Worm (Caenorhabditis elegans) whole organism, L1 larva: ENCODE results near the gene npr-43.

Source experiments
- C04F5.9 ChIP-seq: sonication (generic microtip); optimal IDR thresholded peaks from 2 replicates; lab custom pipeline; 2016; ENCODE audit warnings: missing genetic modification characterization, missing compliant biosample characterization
- C16A3.4 ChIP-seq: fragments of 150-350 bp; optimal IDR thresholded peaks from 2 replicates; lab custom pipeline; 2014; ENCODE audit warnings: missing biosample characterization, missing genetic modification characterization
- C34B4.2 ChIP-seq: sonication (generic microtip); optimal IDR thresholded peaks from 2 replicates; lab custom pipeline; 2017; ENCODE audit warnings: mild to moderate bottlenecking, missing genetic modification characterization, missing compliant biosample characterization
- F16B12.6 ChIP-seq: fragments of 150-350 bp; optimal IDR thresholded peaks from 2 replicates; lab custom pipeline; 2014; ENCODE audit warnings: missing biosample characterization, missing genetic modification characterization
- Y116A8C.19 ChIP-seq: sonication (generic microtip); optimal IDR thresholded peaks from 2 replicates; lab custom pipeline; 2016; ENCODE audit warnings: missing compliant biosample characterization, missing genetic modification characterization, borderline replicate concordance
- aha-1 ChIP-seq: fragments of 150-350 bp; optimal IDR thresholded peaks from 2 replicates; lab custom pipeline; 2014; ENCODE audit warnings: missing biosample characterization, missing genetic modification characterization
- alr-1 ChIP-seq: fragments of 200-800 bp; sonication (Bioruptor generic); optimal IDR thresholded peaks from 2 replicates; lab custom pipeline; 2018; ENCODE audit warnings: borderline replicate concordance, mild to moderate bottlenecking, missing genetic modification characterization, missing compliant biosample characterization
- ama-1 ChIP-seq: fragments of 150-350 bp; optimal IDR thresholded peaks from 2 replicates; lab custom pipeline; 2014
- ceh-82 ChIP-seq, 3 experiments: fragments of 150-350 bp in 1 of 3; sonication (generic microtip) in 2 of 3; optimal IDR thresholded peaks; 2 replicates each; lab custom pipeline; 2014 to 2017; ENCODE audit warnings: missing biosample characterization in 3 of 3, missing genetic modification characterization in 3 of 3
- ceh-88 ChIP-seq: fragments of 200-800 bp; sonication (Bioruptor generic); IDR thresholded peaks from 2 replicates; pipeline ENCODE4 v1.3.6; 2022; ENCODE audit warnings: missing genetic modification characterization, missing compliant biosample characterization
- dpl-1 ChIP-seq, 3 experiments: fragments of 150-350 bp in 2 of 3; sonication (generic microtip) in 1 of 3; optimal IDR thresholded peaks; 2 replicates each; lab custom pipeline; 2014 to 2017; ENCODE audit warnings: missing biosample characterization in 3 of 3, missing genetic modification characterization in 3 of 3, missing genetic modification reagents in 3 of 3
- efl-1 ChIP-seq, 4 experiments: fragments of 150-350 bp; optimal IDR thresholded peaks in 3 of 4; peaks in 1 of 4; 1 replicate in 1 of 4; 2 replicates in 3 of 4; lab custom pipeline; 2014; ENCODE audit warnings: missing biosample characterization in 2 of 4, missing genetic modification characterization in 2 of 4, missing genetic modification reagents in 2 of 4
- egl-13 ChIP-seq: sonication (generic microtip); optimal IDR thresholded peaks from 2 replicates; lab custom pipeline; 2016; ENCODE audit warnings: missing genotype, missing genetic modification reagents, missing genetic modification characterization, missing compliant biosample characterization
- elt-2 ChIP-seq: sonication (generic microtip); optimal IDR thresholded peaks from 2 replicates; lab custom pipeline; 2016; ENCODE audit warnings: missing genetic modification characterization, mild to moderate bottlenecking, inconsistent platforms, missing compliant biosample characterization, missing genetic modification reagents
- elt-3 ChIP-seq, 6 experiments: fragments of 150-350 bp in 1 of 6; sonication (generic microtip); optimal IDR thresholded peaks; 2 replicates each; lab custom pipeline; 2017 to 2018; ENCODE audit warnings: missing biosample characterization in 6 of 6, missing genetic modification characterization in 6 of 6, inconsistent platforms in 1 of 6
- ets-5 ChIP-seq: fragments of 200-800 bp; sonication (Bioruptor generic); IDR thresholded peaks from 2 replicates; pipeline ENCODE4 v1.3.6; 2022; ENCODE audit warnings: missing genetic modification characterization, missing compliant biosample characterization
- fkh-10 ChIP-seq: sonication (generic microtip); optimal IDR thresholded peaks from 2 replicates; lab custom pipeline; 2017; ENCODE audit warnings: missing biosample characterization, missing genetic modification reagents, missing genetic modification characterization
- fkh-4 ChIP-seq: sonication (generic microtip); optimal IDR thresholded peaks from 2 replicates; lab custom pipeline; 2016; ENCODE audit warnings: missing compliant biosample characterization, missing genetic modification characterization, borderline replicate concordance
- fkh-8 ChIP-seq: sonication (generic microtip); optimal IDR thresholded peaks from 2 replicates; lab custom pipeline; 2016; ENCODE audit warnings: mild to moderate bottlenecking, missing genetic modification characterization, missing compliant biosample characterization
- fos-1 ChIP-seq: fragments of 150-350 bp; optimal IDR thresholded peaks from 2 replicates; lab custom pipeline; 2014; ENCODE audit warnings: missing biosample characterization, missing genetic modification characterization
- hlh-17 ChIP-seq: fragments of 200-800 bp; sonication (Bioruptor generic); optimal IDR thresholded peaks from 2 replicates; lab custom pipeline; 2018; ENCODE audit warnings: missing genetic modification characterization, mild to moderate bottlenecking, missing compliant biosample characterization, moderate library complexity, borderline replicate concordance
- hlh-4 ChIP-seq: sonication (generic microtip); optimal IDR thresholded peaks from 2 replicates; lab custom pipeline; 2016; ENCODE audit warnings: mild to moderate bottlenecking, missing genetic modification characterization, missing compliant biosample characterization
- isw-1 ChIP-seq: fragments of 200-800 bp; sonication (Bioruptor generic); IDR thresholded peaks from 2 replicates; pipeline ENCODE4 v1.3.6; 2022; ENCODE audit warnings: missing genetic modification characterization, missing compliant biosample characterization
- jun-1 ChIP-seq: fragments of 150-350 bp; optimal IDR thresholded peaks from 2 replicates; lab custom pipeline; 2014; ENCODE audit warnings: missing biosample characterization, missing genetic modification reagents, missing genetic modification characterization
- lin-15B ChIP-seq: fragments of 150-350 bp; sonication (generic microtip); optimal IDR thresholded peaks from 3 replicates; lab custom pipeline; 2014; ENCODE audit warnings: missing biosample characterization, missing genetic modification characterization
- lsy-2 ChIP-seq, 2 experiments: fragments of 150-350 bp; optimal IDR thresholded peaks; 2 replicates each; lab custom pipeline; 2014; ENCODE audit warnings: missing biosample characterization in 2 of 2, missing genetic modification characterization in 2 of 2
- mab-9 ChIP-seq: fragments of 200-800 bp; sonication (Bioruptor generic); IDR thresholded peaks from 2 replicates; pipeline ENCODE4 v1.3.6; 2022; ENCODE audit warnings: missing genetic modification reagents, missing genetic modification characterization, missing compliant biosample characterization
- mdl-1 ChIP-seq, 2 experiments: fragments of 150-350 bp; optimal IDR thresholded peaks; 2 replicates each; lab custom pipeline; 2014 to 2017; ENCODE audit warnings: missing biosample characterization in 2 of 2, missing genetic modification characterization in 2 of 2, inconsistent platforms in 1 of 2
- mep-1 ChIP-seq: fragments of 150-350 bp; optimal IDR thresholded peaks from 2 replicates; lab custom pipeline; 2014; ENCODE audit warnings: missing biosample characterization, missing genetic modification characterization
- nhr-12 ChIP-seq: sonication (generic microtip); optimal IDR thresholded peaks from 2 replicates; lab custom pipeline; 2017; ENCODE audit warnings: missing biosample characterization, missing genetic modification characterization
- nhr-19 ChIP-seq: fragments of 200-800 bp; sonication (Bioruptor generic); conservative IDR thresholded peaks from 2 replicates; pipeline ENCODE4 v1.3.6; 2022; ENCODE audit warnings: missing genetic modification characterization, missing compliant biosample characterization
- nhr-20 ChIP-seq: sonication (generic microtip); optimal IDR thresholded peaks from 2 replicates; lab custom pipeline; 2016; ENCODE audit warnings: mild to moderate bottlenecking, missing genetic modification characterization, missing compliant biosample characterization
- nhr-28 ChIP-seq: fragments of 150-350 bp; optimal IDR thresholded peaks from 2 replicates; lab custom pipeline; 2014; ENCODE audit warnings: missing biosample characterization, missing genetic modification characterization
- nhr-77 ChIP-seq: fragments of 150-350 bp; optimal IDR thresholded peaks from 2 replicates; lab custom pipeline; 2014; ENCODE audit warnings: missing biosample characterization, missing genetic modification characterization
- nhr-85 ChIP-seq: sonication (generic microtip); peaks from one replicate; lab custom pipeline; 2016; ENCODE audit warnings: missing genetic modification characterization, inconsistent platforms, missing compliant biosample characterization
- nhr-90 ChIP-seq: sonication (generic microtip); optimal IDR thresholded peaks from 2 replicates; lab custom pipeline; 2016; ENCODE audit warnings: mild to moderate bottlenecking, missing genetic modification characterization, missing compliant biosample characterization; ENCODE audit not compliant: poor library complexity
- pag-3 ChIP-seq: sonication (generic microtip); optimal IDR thresholded peaks from 2 replicates; lab custom pipeline; 2017; ENCODE audit warnings: missing genetic modification characterization, mild to moderate bottlenecking, missing compliant biosample characterization, antibody characterized with exemption, borderline replicate concordance; ENCODE audit not compliant: insufficient read depth
- pqm-1 ChIP-seq: sonication (generic microtip); optimal IDR thresholded peaks from 3 replicates; lab custom pipeline; 2017; ENCODE audit warnings: missing biosample characterization, missing genetic modification characterization
- rnt-1 ChIP-seq: sonication (generic microtip); optimal IDR thresholded peaks from 2 replicates; lab custom pipeline; 2016; ENCODE audit warnings: mild to moderate bottlenecking, missing genetic modification characterization, moderate library complexity, missing compliant biosample characterization
- snpc-4 ChIP-seq: fragments of 150-350 bp; optimal IDR thresholded peaks from 2 replicates; lab custom pipeline; 2014; ENCODE audit warnings: missing biosample characterization, missing genetic modification characterization
- snu-23 ChIP-seq: sonication (generic microtip); optimal IDR thresholded peaks from 2 replicates; lab custom pipeline; 2016; ENCODE audit warnings: missing genetic modification characterization, missing compliant biosample characterization
- sox-4 ChIP-seq: sonication (generic microtip); optimal IDR thresholded peaks from 2 replicates; lab custom pipeline; 2016; ENCODE audit warnings: missing genetic modification characterization, missing compliant biosample characterization
- sup-37 ChIP-seq: fragments of 200-800 bp; sonication (Bioruptor generic); optimal IDR thresholded peaks from 2 replicates; lab custom pipeline; 2018; ENCODE audit warnings: mild to moderate bottlenecking, missing genetic modification characterization, missing compliant biosample characterization
- swsn-7 ChIP-seq: sonication (generic microtip); optimal IDR thresholded peaks from 2 replicates; lab custom pipeline; 2016; ENCODE audit warnings: missing genetic modification characterization, missing compliant biosample characterization
- tbx-2 ChIP-seq: sonication (generic microtip); optimal IDR thresholded peaks from 2 replicates; lab custom pipeline; 2016; ENCODE audit warnings: missing genetic modification characterization, missing compliant biosample characterization
- tlp-1 ChIP-seq: fragments of 150-350 bp; optimal IDR thresholded peaks from 2 replicates; lab custom pipeline; 2014; ENCODE audit warnings: missing biosample characterization, missing genetic modification characterization
- unc-130 ChIP-seq: fragments of 150-350 bp; optimal IDR thresholded peaks from 2 replicates; lab custom pipeline; 2017; ENCODE audit warnings: missing biosample characterization, missing genetic modification characterization, inconsistent platforms
- unc-30 ChIP-seq: sonication (generic microtip); optimal IDR thresholded peaks from 2 replicates; lab custom pipeline; 2017; ENCODE audit warnings: missing biosample characterization, missing genetic modification characterization
- unc-98 ChIP-seq: fragments of 200-800 bp; sonication (Bioruptor generic); IDR thresholded peaks from 2 replicates; pipeline ENCODE4 v1.3.6; 2022; ENCODE audit warnings: missing genetic modification characterization, missing compliant biosample characterization
- vab-15 ChIP-seq: sonication (generic microtip); optimal IDR thresholded peaks from 2 replicates; lab custom pipeline; 2017; ENCODE audit warnings: missing genotype, mild to moderate bottlenecking, missing genetic modification characterization, missing compliant biosample characterization
- xbp-1 ChIP-seq: sonication (generic microtip); optimal IDR thresholded peaks from 2 replicates; lab custom pipeline; 2016; ENCODE audit warnings: missing genetic modification characterization, missing compliant biosample characterization
- zag-1 ChIP-seq: fragments of 150-350 bp; optimal IDR thresholded peaks from 2 replicates; lab custom pipeline; 2014; ENCODE audit warnings: missing biosample characterization, missing genetic modification characterization
- ztf-11 ChIP-seq, 2 experiments: sonication (generic microtip); optimal IDR thresholded peaks; 2 replicates each; lab custom pipeline; 2016 to 2017; ENCODE audit warnings: missing genetic modification characterization in 2 of 2, missing biosample characterization in 1 of 2, missing compliant biosample characterization in 1 of 2

npr-43 gene

DNA sequence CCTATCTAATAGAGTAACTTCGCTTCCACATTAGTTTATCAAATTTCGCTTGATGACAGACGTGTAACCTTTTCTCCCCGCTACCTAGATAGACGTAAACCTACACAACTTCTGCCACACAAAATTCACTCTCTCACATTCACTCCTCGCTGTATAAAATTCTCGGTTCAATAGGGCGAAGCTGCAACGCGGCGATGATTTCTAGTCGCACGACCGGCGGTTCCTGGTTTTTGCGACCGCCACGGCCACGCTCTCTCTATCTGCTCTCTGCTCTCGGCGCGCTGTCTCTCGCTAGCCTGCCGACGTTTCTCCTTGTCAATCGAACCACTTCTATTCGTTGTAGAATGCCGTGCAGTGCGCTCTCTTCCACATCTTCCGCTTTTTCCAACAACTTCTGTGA is 27.9 kb downstream of the npr-43 start:
- TF ChIP-seq fkh-10 (GFP tag; lab: Kevin White, UChicago), result peak; percentile 70
- TF ChIP-seq tbx-2 (tag; lab: Kevin White, UChicago), result peak; percentile 77
- TF ChIP-seq ceh-88 (GFP tag; lab: Robert Waterston, UW), result no peak
- TF ChIP-seq vab-15 (tag; lab: Kevin White, UChicago), result no peak
- TF ChIP-seq nhr-90 (tag; lab: Kevin White, UChicago), result peak; percentile 45
- no peak for TF ChIP-seq Y116A8C.19 (tag; lab: Kevin White, UChicago)
- peak; percentile 51 for TF ChIP-seq unc-130 (tag; lab: Kevin White, UChicago)
- TF ChIP-seq elt-3 (tag; optimal IDR thresholded peaks at IDR 0.05; lab: Kevin White, UChicago), result peak in 4 of 6 experiments; percentile 15 to 82 (median 30)
- TF ChIP-seq F16B12.6 (tag; lab: Kevin White, UChicago), result peak; percentile 20
- peak; percentile 51 for TF ChIP-seq jun-1
- peak; percentile 83 for TF ChIP-seq lin-15B
- peak; percentile 8 for TF ChIP-seq sox-4 (tag; lab: Kevin White, UChicago)
- TF ChIP-seq ceh-82 (tag; optimal IDR thresholded peaks at IDR 0.05; lab: Kevin White, UChicago), result peak; percentile 59 to 94 (median 59)
- peak; percentile 60 for TF ChIP-seq isw-1 (GFP tag; lab: Robert Waterston, UW)
- TF ChIP-seq elt-2, result peak; percentile 8
- peak; percentile 86 for TF ChIP-seq nhr-77 (tag; lab: Kevin White, UChicago)
- TF ChIP-seq hlh-4 (tag; lab: Kevin White, UChicago), result no peak
- TF ChIP-seq ets-5 (GFP tag; lab: Robert Waterston, UW), result no peak
- no peak for TF ChIP-seq aha-1
- TF ChIP-seq nhr-19 (GFP tag; lab: Robert Waterston, UW), result peak; percentile 66
- peak; percentile 71 for TF ChIP-seq xbp-1 (tag; lab: Kevin White, UChicago)
- TF ChIP-seq fkh-4, result no peak
- TF ChIP-seq fos-1 (tag; lab: Kevin White, UChicago), result peak; percentile 25
- TF ChIP-seq hlh-17 (GFP tag; lab: Kevin White, UChicago), result no peak
- peak; percentile 82 to 87 for TF ChIP-seq efl-1 (optimal IDR thresholded peaks at IDR 0.05; lab: Kevin White, UChicago)
- peak; percentile 77 to 97 for TF ChIP-seq efl-1 (GFP tag; optimal IDR thresholded peaks at IDR 0.05 in 1 of 2; lab: Kevin White, UChicago)
- TF ChIP-seq unc-30 (tag; lab: Kevin White, UChicago), result no peak
- TF ChIP-seq mab-9 (GFP tag; lab: Robert Waterston, UW), result no peak
- TF ChIP-seq fkh-8 (tag; lab: Kevin White, UChicago), result peak; percentile 89
- peak; percentile 79 for TF ChIP-seq swsn-7 (tag; lab: Kevin White, UChicago)
- no peak for TF ChIP-seq C04F5.9 (tag; lab: Kevin White, UChicago)
- peak; percentile 73 for TF ChIP-seq rnt-1 (tag; lab: Kevin White, UChicago)
- peak in 1 of 2 experiments; percentile 64 for TF ChIP-seq mdl-1 (tag; optimal IDR thresholded peaks at IDR 0.05; lab: Kevin White, UChicago)
- TF ChIP-seq tlp-1 (tag; lab: Kevin White, UChicago), result no peak
- TF ChIP-seq snpc-4 (tag; lab: Kevin White, UChicago), result peak; percentile 62
- no peak for TF ChIP-seq pqm-1
- TF ChIP-seq mep-1 (tag; lab: Kevin White, UChicago), result peak; percentile 71
- no peak for TF ChIP-seq C34B4.2 (tag; lab: Kevin White, UChicago)
- no peak for TF ChIP-seq nhr-12 (tag; lab: Kevin White, UChicago)
- no peak for TF ChIP-seq nhr-28
- peak; percentile 67 for TF ChIP-seq egl-13 (tag; lab: Kevin White, UChicago)
- no peak for TF ChIP-seq sup-37 (GFP tag; lab: Kevin White, UChicago)
- no peak for TF ChIP-seq unc-98
- TF ChIP-seq snu-23 (GFP tag; lab: Kevin White, UChicago), result peak; percentile 91
- TF ChIP-seq ama-1 (lab: Kevin White, UChicago), result no peak
- TF ChIP-seq nhr-85, result peak; percentile 77
- no peak for TF ChIP-seq pag-3
- no peak for TF ChIP-seq alr-1
- peak; percentile 58 to 84 for TF ChIP-seq lsy-2 (tag; optimal IDR thresholded peaks at IDR 0.05; lab: Kevin White, UChicago)
- TF ChIP-seq C16A3.4 (tag; lab: Kevin White, UChicago), result peak; percentile 74
- TF ChIP-seq nhr-20 (tag; lab: Kevin White, UChicago), result peak; percentile 85
- peak; percentile 65 to 75 (median 72) for TF ChIP-seq dpl-1 (GFP tag; optimal IDR thresholded peaks at IDR 0.05; lab: Kevin White, UChicago)
- no peak for TF ChIP-seq ztf-11 (tag; optimal IDR thresholded peaks at IDR 0.05; lab: Kevin White, UChicago)
- no peak for TF ChIP-seq zag-1 (tag; lab: Kevin White, UChicago)
